Worm (Caenorhabditis elegans) whole organism, L4/young adult: Measurements from ENCODE around the gene rcat-1.

Experiments used
- W03F9.2 ChIP-seq: fragments of 150-350 bp; optimal IDR thresholded peaks from 2 replicates; lab custom pipeline; 2014; ENCODE audit warnings: missing biosample characterization, missing genetic modification characterization
- dao-5 ChIP-seq: sonication (generic microtip); optimal IDR thresholded peaks from 2 replicates; lab custom pipeline; 2016; ENCODE audit warnings: missing genotype, missing genetic modification characterization, moderate library complexity, missing compliant biosample characterization
- him-1 ChIP-seq: sonication (generic microtip); optimal IDR thresholded peaks from 2 replicates; lab custom pipeline; 2016; ENCODE audit warnings: missing genotype, missing genetic modification reagents, missing genetic modification characterization, missing compliant biosample characterization

ce11 chrIV:291356-291755 is 36.1 kb upstream of the rcat-1 start, which contains the start of gene T21D12.7:
- no peak for TF ChIP-seq him-1 (tag; lab: Kevin White, UChicago)
- TF ChIP-seq dao-5 (tag; lab: Kevin White, UChicago), result no peak
- no peak for TF ChIP-seq W03F9.2 (tag; lab: Kevin White, UChicago)
